Worm (Caenorhabditis elegans) whole organism, L2 larva: Measurements from ENCODE around the gene rei-1.

ENCODE experiments used
- C34F6.9 ChIP-seq: fragments of 150-350 bp; optimal IDR thresholded peaks from 2 replicates; lab custom pipeline; 2014; ENCODE audit warnings: missing biosample characterization, missing genetic modification characterization
- F13H6.1 ChIP-seq: sonication (generic microtip); optimal IDR thresholded peaks from 2 replicates; lab custom pipeline; 2016; ENCODE audit warnings: missing genetic modification characterization, missing compliant biosample characterization
- R02D3.7 ChIP-seq: fragments of 150-350 bp; optimal IDR thresholded peaks from 2 replicates; lab custom pipeline; 2014; ENCODE audit warnings: missing biosample characterization, missing genetic modification characterization
- Y55F3AM.14 ChIP-seq: fragments of 200-800 bp; sonication (Bioruptor generic); optimal IDR thresholded peaks from 2 replicates; lab custom pipeline; 2018; ENCODE audit warnings: mild to moderate bottlenecking, missing genetic modification characterization, missing compliant biosample characterization
- ZK546.5 ChIP-seq: sonication (generic microtip); optimal IDR thresholded peaks from 2 replicates; lab custom pipeline; 2017; ENCODE audit warnings: missing biosample characterization, missing genetic modification characterization
- alr-1 ChIP-seq: fragments of 150-350 bp; optimal IDR thresholded peaks from 2 replicates; lab custom pipeline; 2014; ENCODE audit warnings: missing biosample characterization, missing genetic modification characterization
- aly-2 ChIP-seq: fragments of 150-350 bp; optimal IDR thresholded peaks from 2 replicates; lab custom pipeline; 2014; ENCODE audit warnings: missing biosample characterization, missing genetic modification characterization
- ama-1 ChIP-seq: fragments of 150-350 bp; optimal IDR thresholded peaks from 2 replicates; lab custom pipeline; 2018; ENCODE audit warnings: inconsistent platforms
- blmp-1 ChIP-seq: sonication (generic microtip); optimal IDR thresholded peaks from 2 replicates; lab custom pipeline; 2017; ENCODE audit warnings: missing genetic modification characterization, mild to moderate bottlenecking, missing compliant biosample characterization, antibody characterized with exemption, moderate library complexity; ENCODE audit not compliant: insufficient read depth
- ceh-16 ChIP-seq: fragments of 150-350 bp; optimal IDR thresholded peaks from 2 replicates; lab custom pipeline; 2014; ENCODE audit warnings: missing biosample characterization, missing genetic modification characterization
- crh-2 ChIP-seq: sonication (generic microtip); optimal IDR thresholded peaks from 2 replicates; lab custom pipeline; 2017; ENCODE audit warnings: missing biosample characterization, missing genetic modification characterization
- dmd-4 ChIP-seq: sonication (generic microtip); optimal IDR thresholded peaks from 2 replicates; lab custom pipeline; 2017; ENCODE audit warnings: missing biosample characterization, missing genetic modification characterization
- egl-27 ChIP-seq: sonication (generic microtip); optimal IDR thresholded peaks from 3 replicates; lab custom pipeline; 2017; ENCODE audit warnings: missing biosample characterization, missing genetic modification reagents, missing genetic modification characterization
- elt-1 ChIP-seq: fragments of 150-350 bp; optimal IDR thresholded peaks from 2 replicates; lab custom pipeline; 2014; ENCODE audit warnings: missing biosample characterization, missing genetic modification characterization
- elt-3 ChIP-seq: sonication (generic microtip); optimal IDR thresholded peaks from 2 replicates; lab custom pipeline; 2017; ENCODE audit warnings: missing biosample characterization, missing genetic modification characterization
- fos-1 ChIP-seq: fragments of 150-350 bp; optimal IDR thresholded peaks from 2 replicates; lab custom pipeline; 2014; ENCODE audit warnings: missing biosample characterization, missing genetic modification characterization
- gmeb-1 ChIP-seq: fragments of 150-350 bp; optimal IDR thresholded peaks from 2 replicates; lab custom pipeline; 2014; ENCODE audit warnings: missing biosample characterization, missing genetic modification characterization
- lin-11 ChIP-seq: fragments of 150-350 bp; sonication (generic microtip); optimal IDR thresholded peaks from 2 replicates; lab custom pipeline; 2014; ENCODE audit warnings: missing biosample characterization, missing genetic modification characterization, inconsistent platforms, mixed read lengths
- lin-13 ChIP-seq: fragments of 150-350 bp; optimal IDR thresholded peaks from 2 replicates; lab custom pipeline; 2014; ENCODE audit warnings: missing biosample characterization, missing genetic modification reagents, missing genetic modification characterization
- lin-39 ChIP-seq: fragments of 150-350 bp; optimal IDR thresholded peaks from 2 replicates; lab custom pipeline; 2014; ENCODE audit warnings: missing biosample characterization, missing genetic modification reagents, missing genetic modification characterization
- lsy-2 ChIP-seq, 2 experiments: fragments of 150-350 bp in 1 of 2; sonication (generic microtip) in 1 of 2; optimal IDR thresholded peaks; 2 replicates each; lab custom pipeline; 2014 to 2017; ENCODE audit warnings: missing biosample characterization in 2 of 2, missing genetic modification characterization in 2 of 2
- mab-5 ChIP-seq: fragments of 150-350 bp; optimal IDR thresholded peaks from 2 replicates; lab custom pipeline; 2014; ENCODE audit warnings: missing biosample characterization, missing genetic modification characterization
- mbf-1 ChIP-seq: sonication (generic microtip); optimal IDR thresholded peaks from 2 replicates; lab custom pipeline; 2017; ENCODE audit warnings: missing biosample characterization, missing genetic modification characterization
- mdl-1 ChIP-seq, 2 experiments: fragments of 150-350 bp in 1 of 2; sonication (generic microtip) in 1 of 2; optimal IDR thresholded peaks; 2 replicates each; lab custom pipeline; 2017; ENCODE audit warnings: missing biosample characterization in 2 of 2, missing genetic modification characterization in 2 of 2
- nhr-11 ChIP-seq: fragments of 150-350 bp; optimal IDR thresholded peaks from 2 replicates; lab custom pipeline; 2014; ENCODE audit warnings: missing biosample characterization, missing genetic modification characterization
- nhr-12 ChIP-seq: fragments of 150-350 bp; optimal IDR thresholded peaks from 2 replicates; lab custom pipeline; 2014; ENCODE audit warnings: missing biosample characterization, missing genetic modification characterization
- nhr-129 ChIP-seq: fragments of 150-350 bp; optimal IDR thresholded peaks from 2 replicates; lab custom pipeline; 2014; ENCODE audit warnings: missing biosample characterization, missing genetic modification characterization
- nhr-21 ChIP-seq: fragments of 150-350 bp; optimal IDR thresholded peaks from 2 replicates; lab custom pipeline; 2014; ENCODE audit warnings: missing biosample characterization, missing genetic modification characterization
- nhr-23 ChIP-seq: fragments of 150-350 bp; optimal IDR thresholded peaks from 2 replicates; lab custom pipeline; 2014; ENCODE audit warnings: missing biosample characterization, missing genetic modification reagents, missing genetic modification characterization
- nhr-25 ChIP-seq: fragments of 150-350 bp; sonication (generic microtip); optimal IDR thresholded peaks from 3 replicates; lab custom pipeline; 2014; ENCODE audit warnings: missing biosample characterization, missing genetic modification characterization
- nhr-6 ChIP-seq: fragments of 150-350 bp; optimal IDR thresholded peaks from 2 replicates; lab custom pipeline; 2014; ENCODE audit warnings: missing biosample characterization, missing genetic modification characterization
- nhr-77 ChIP-seq: fragments of 150-350 bp; optimal IDR thresholded peaks from 2 replicates; lab custom pipeline; 2014; ENCODE audit warnings: missing biosample characterization, missing genetic modification characterization
- peb-1 ChIP-seq: fragments of 150-350 bp; optimal IDR thresholded peaks from 2 replicates; lab custom pipeline; 2014; ENCODE audit warnings: missing biosample characterization, missing genetic modification characterization
- sem-4 ChIP-seq: fragments of 150-350 bp; optimal IDR thresholded peaks from 2 replicates; lab custom pipeline; 2014; ENCODE audit warnings: missing biosample characterization, missing genetic modification reagents, missing genetic modification characterization
- skn-1 ChIP-seq: sonication (generic microtip); optimal IDR thresholded peaks from 2 replicates; lab custom pipeline; 2017; ENCODE audit warnings: missing biosample characterization, missing genetic modification characterization
- sma-3 ChIP-seq: sonication (generic microtip); optimal IDR thresholded peaks from 2 replicates; lab custom pipeline; 2016; ENCODE audit warnings: missing genetic modification reagents, missing genetic modification characterization, missing compliant biosample characterization
- sma-9 ChIP-seq, 2 experiments: fragments of 150-350 bp in 1 of 2; sonication (generic microtip) in 1 of 2; optimal IDR thresholded peaks; 2 replicates each; lab custom pipeline; 2014 to 2016; ENCODE audit warnings: missing genetic modification characterization in 2 of 2, mild to moderate bottlenecking in 1 of 2, missing biosample characterization in 1 of 2, missing compliant biosample characterization in 1 of 2, missing genetic modification reagents in 1 of 2, moderate library complexity in 1 of 2
- snpc-4 ChIP-seq: fragments of 150-350 bp; optimal IDR thresholded peaks from 2 replicates; lab custom pipeline; 2014; ENCODE audit warnings: missing biosample characterization, missing genetic modification characterization
- unc-39 ChIP-seq: fragments of 150-350 bp; optimal IDR thresholded peaks from 2 replicates; lab custom pipeline; 2014; ENCODE audit warnings: missing biosample characterization, missing genetic modification characterization
- unc-55 ChIP-seq: fragments of 150-350 bp; sonication (generic microtip); optimal IDR thresholded peaks from 3 replicates; lab custom pipeline; 2014; ENCODE audit warnings: missing biosample characterization, missing genetic modification reagents, missing genetic modification characterization
- unc-62 ChIP-seq: fragments of 150-350 bp; optimal IDR thresholded peaks from 2 replicates; lab custom pipeline; 2014; ENCODE audit warnings: missing biosample characterization, missing genetic modification reagents, missing genetic modification characterization
- zag-1 ChIP-seq: fragments of 150-350 bp; optimal IDR thresholded peaks from 2 replicates; lab custom pipeline; 2014; ENCODE audit warnings: missing biosample characterization, missing genetic modification characterization
- ztf-1 ChIP-seq: fragments of 200-800 bp; sonication (Bioruptor generic); conservative IDR thresholded peaks from 2 replicates; pipeline ENCODE4 v1.3.6; 2022; ENCODE audit warnings: missing genetic modification characterization, missing compliant biosample characterization
- ztf-11 ChIP-seq: sonication (generic microtip); optimal IDR thresholded peaks from 2 replicates; lab custom pipeline; 2017; ENCODE audit warnings: missing biosample characterization, missing genetic modification characterization
- ztf-4 ChIP-seq: fragments of 150-350 bp; optimal IDR thresholded peaks from 2 replicates; lab custom pipeline; 2014; ENCODE audit warnings: missing biosample characterization, missing genetic modification characterization

rei-1 gene

DNA sequence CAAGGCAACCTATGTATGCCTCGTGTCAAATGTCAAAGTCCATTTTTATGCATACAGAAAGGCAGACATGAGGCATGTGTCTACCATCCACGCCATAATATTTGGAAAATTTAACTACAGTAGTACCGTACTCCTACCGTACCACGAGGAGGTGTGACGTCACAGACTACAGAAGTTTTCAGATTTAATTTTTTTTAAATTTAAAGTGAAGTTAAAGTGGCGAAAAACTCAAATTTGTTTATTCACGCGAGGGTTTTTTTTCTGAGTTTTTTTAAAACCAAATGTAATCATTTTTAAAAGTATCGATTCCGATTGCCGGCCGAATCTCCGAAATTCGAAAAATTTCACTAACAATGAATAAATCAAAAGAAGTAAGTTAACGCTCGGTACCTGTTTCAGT, 7.2 kb downstream of the rei-1 start, which contains the start of gene C03C10.2:
TSS of gene C03C10.2 (plus strand) at position 301 of the 400 bp plus-strand sequence.
- no peak for TF ChIP-seq R02D3.7 (tag; lab: Kevin White, UChicago)
- TF ChIP-seq lin-39 (tag; lab: Kevin White, UChicago): no peak
- no peak for TF ChIP-seq ceh-16 (tag; lab: Kevin White, UChicago)
- TF ChIP-seq ama-1 (lab: Kevin White, UChicago): no peak
- no peak for TF ChIP-seq nhr-11 (tag; lab: Kevin White, UChicago)
- no peak for TF ChIP-seq crh-2 (tag; lab: Kevin White, UChicago)
- no peak for TF ChIP-seq sem-4
- no peak for TF ChIP-seq ZK546.5 (tag; lab: Kevin White, UChicago)
- TF ChIP-seq nhr-77 (tag; lab: Kevin White, UChicago): no peak
- no peak for TF ChIP-seq gmeb-1 (tag; lab: Kevin White, UChicago)
- TF ChIP-seq dmd-4 (tag; lab: Kevin White, UChicago): no peak
- no peak for TF ChIP-seq sma-9 (GFP tag; optimal IDR thresholded peaks at IDR 0.05; lab: Kevin White, UChicago)
- no peak for TF ChIP-seq sma-9 (tag; optimal IDR thresholded peaks at IDR 0.05; lab: Kevin White, UChicago)
- no peak for TF ChIP-seq skn-1
- TF ChIP-seq nhr-129 (tag; lab: Kevin White, UChicago): no peak
- TF ChIP-seq nhr-6: no peak

DNA sequence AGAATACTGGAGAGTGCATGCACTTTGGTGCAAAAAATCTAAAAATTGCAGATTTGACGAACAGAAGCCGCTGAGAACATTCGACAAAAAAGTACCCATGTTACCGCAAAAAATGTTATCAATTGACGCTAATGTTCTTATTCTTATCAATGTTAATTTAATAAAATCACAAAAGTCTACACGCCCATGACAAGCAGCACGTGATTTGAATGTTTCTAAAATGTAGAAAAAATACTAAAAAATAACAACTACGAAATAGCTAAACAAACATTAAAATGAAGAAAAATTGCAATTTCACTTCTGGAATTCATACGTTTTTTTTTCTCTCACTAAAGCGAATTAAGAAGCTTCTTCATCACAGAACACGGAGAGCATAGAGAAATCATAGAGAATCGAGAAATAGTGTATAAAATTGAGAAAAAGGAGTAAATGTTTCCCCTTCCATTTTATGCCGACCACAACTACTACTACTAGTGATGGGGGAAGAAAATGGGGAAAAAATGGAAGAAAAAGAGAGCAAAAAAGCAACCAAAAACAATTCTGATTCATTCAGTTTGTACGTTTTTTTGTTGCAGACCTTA, 9.6 kb downstream of the rei-1 start:
- no peak for TF ChIP-seq nhr-23 (tag; lab: Kevin White, UChicago)
- TF ChIP-seq lsy-2 (tag; optimal IDR thresholded peaks at IDR 0.05; lab: Kevin White, UChicago): peak in 1 of 2 experiments; percentile 57
- peak; percentile 12 for TF ChIP-seq gmeb-1 (tag; lab: Kevin White, UChicago)
- TF ChIP-seq C34F6.9 (tag; lab: Kevin White, UChicago): peak; percentile 80
- no peak for TF ChIP-seq mab-5
- TF ChIP-seq crh-2 (tag; lab: Kevin White, UChicago): peak; percentile 23
- TF ChIP-seq fos-1: peak; percentile 15
- peak; percentile 90 for TF ChIP-seq unc-55
- TF ChIP-seq lin-13 (GFP tag; lab: Kevin White, UChicago): no peak
- no peak for TF ChIP-seq nhr-11 (tag; lab: Kevin White, UChicago)

DNA sequence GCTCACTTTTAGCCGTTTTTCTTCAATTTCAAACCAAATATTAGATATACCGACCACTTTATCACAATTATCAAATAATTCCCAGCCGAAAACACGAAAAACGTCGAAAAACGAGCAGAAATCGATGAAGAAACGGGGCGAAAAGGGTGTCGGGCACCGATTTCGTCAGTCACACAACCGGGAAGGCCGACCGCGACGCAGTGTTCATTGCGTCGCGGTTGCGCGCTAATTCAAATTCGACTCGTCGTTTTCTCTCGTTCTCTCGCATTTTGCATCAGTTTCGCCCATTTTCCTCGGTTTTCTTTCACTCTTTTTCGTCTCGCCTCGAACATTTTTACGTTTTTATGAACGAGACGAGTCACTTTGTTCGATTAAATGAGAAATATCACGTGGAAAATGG, 10.4 kb downstream of the rei-1 start:
- TF ChIP-seq unc-62 (no peak), fos-1 (peak; percentile 68), peb-1 (tag; lab: Kevin White, UChicago) (no peak), lin-11 (tag; lab: Kevin White, UChicago) (peak; percentile 68), nhr-25 (tag; lab: Kevin White, UChicago) (peak; percentile 51), nhr-129 (tag; lab: Kevin White, UChicago) (peak; percentile 83), sem-4 (no peak), sma-3 (peak; percentile 54), lin-13 (GFP tag; lab: Kevin White, UChicago) (peak; percentile 80), mab-5 (peak; percentile 7), ZK546.5 (tag; lab: Kevin White, UChicago) (no peak), elt-3 (tag; lab: Kevin White, UChicago) (no peak), sma-9 (GFP tag; optimal IDR thresholded peaks at IDR 0.05; lab: Kevin White, UChicago) (peak; percentile 36), sma-9 (tag; optimal IDR thresholded peaks at IDR 0.05; lab: Kevin White, UChicago) (no peak), lin-39 (tag; lab: Kevin White, UChicago) (no peak), Y55F3AM.14 (GFP tag; lab: Kevin White, UChicago) (peak; percentile 0), nhr-12 (no peak), nhr-21 (peak; percentile 44), aly-2 (tag; lab: Kevin White, UChicago) (no peak), ztf-1 (GFP tag; lab: Robert Waterston, UW) (no peak), unc-55 (peak; percentile 89), mdl-1 (tag; optimal IDR thresholded peaks at IDR 0.05; lab: Kevin White, UChicago) (peak in 1 of 2 experiments; percentile 37), F13H6.1 (tag; lab: Kevin White, UChicago) (peak; percentile 65), skn-1 (no peak), ztf-4 (tag; lab: Kevin White, UChicago) (no peak), egl-27 (tag; lab: Kevin White, UChicago) (peak; percentile 20), elt-1 (tag; lab: Kevin White, UChicago) (no peak), C34F6.9 (tag; lab: Kevin White, UChicago) (peak; percentile 89), alr-1 (tag; lab: Kevin White, UChicago) (no peak), ama-1 (lab: Kevin White, UChicago) (peak; percentile 53), unc-39 (tag; lab: Kevin White, UChicago) (no peak), dmd-4 (tag; lab: Kevin White, UChicago) (no peak), nhr-23 (tag; lab: Kevin White, UChicago) (no peak), gmeb-1 (tag; lab: Kevin White, UChicago) (peak; percentile 77), ztf-11 (tag; lab: Kevin White, UChicago) (no peak), nhr-11 (tag; lab: Kevin White, UChicago) (no peak), ceh-16 (tag; lab: Kevin White, UChicago) (no peak), crh-2 (tag; lab: Kevin White, UChicago) (peak; percentile 61), snpc-4 (peak; percentile 23), lsy-2 (tag; optimal IDR thresholded peaks at IDR 0.05; lab: Kevin White, UChicago) (peak; percentile 31 to 84), mbf-1 (no peak), zag-1 (tag; lab: Kevin White, UChicago) (peak; percentile 23), nhr-77 (tag; lab: Kevin White, UChicago) (no peak), blmp-1 (peak; percentile 21), nhr-6 (no peak)
